Fruit fly (Drosophila melanogaster): Measurements from ENCODE around the gene Pex19.

Pex19 gene

dm6 chr2L:12044613-12045350 lies 46.8 kb upstream of the Pex19 start, which contains the start of gene CG6785 (continued):
- TF ChIP-seq CG18599 (GFP tag; optimal IDR thresholded peaks at IDR 0.05) (peak; percentile 90), dysf (GFP tag; IDR thresholded peaks at IDR 0.05) (peak; percentile 41; the same call in 1 of the 3 replicates), Hmr (GFP tag; optimal IDR thresholded peaks at IDR 0.05) (peak; percentile 90), danr (GFP tag; IDR thresholded peaks at IDR 0.05) (no peak), Nf-YA (GFP tag; IDR thresholded peaks at IDR 0.05) (no peak; the same call in 1 of the 2 replicates), CG31441 (GFP tag; IDR thresholded peaks at IDR 0.05) (peak; percentile 66), CG2120 (GFP tag; optimal IDR thresholded peaks at IDR 0.05) (peak; percentile 71), Hey (tag; optimal IDR thresholded peaks at IDR 0.05) (peak; percentile 86), Oaz (GFP tag; IDR thresholded peaks at IDR 0.05) (no peak), CG34422 (GFP tag; IDR thresholded peaks at IDR 0.05) (peak; percentile 50; the same call in 1 of the 3 replicates), stc (GFP tag; IDR thresholded peaks at IDR 0.05) (peak; percentile 42; the same call in 1 of the 2 replicates), esg (GFP tag; conservative IDR thresholded peaks at IDR 0.05) (no peak), CG8089 (GFP tag; optimal IDR thresholded peaks at IDR 0.05) (peak; percentile 88), Rfx (GFP tag; IDR thresholded peaks at IDR 0.05) (peak; percentile 42; the same call in 1 of the 2 replicates), CG12236 (GFP tag; optimal IDR thresholded peaks at IDR 0.05) (peak; percentile 94), CG9727 (GFP tag; optimal IDR thresholded peaks at IDR 0.05) (peak; percentile 78), CG3065 (GFP tag; optimal IDR thresholded peaks at IDR 0.05) (peak; percentile 50), bsh (GFP tag; optimal IDR thresholded peaks at IDR 0.05) (peak; percentile 73 to 89), CG17568 (GFP tag; optimal IDR thresholded peaks at IDR 0.05) (peak; percentile 96), vfl (GFP tag; optimal IDR thresholded peaks at IDR 0.05) (peak; percentile 31), pzg (GFP tag; optimal IDR thresholded peaks at IDR 0.05) (peak; percentile 7), CG4424 (GFP tag; optimal IDR thresholded peaks at IDR 0.05) (peak; percentile 67), CG31224 (GFP tag; IDR thresholded peaks at IDR 0.05) (no peak), CG11695 (GFP tag; IDR thresholded peaks at IDR 0.05) (peak; percentile 71), Side (GFP tag; optimal IDR thresholded peaks at IDR 0.05) (peak; percentile 72), CG11560 (tag; IDR thresholded peaks at IDR 0.05) (no peak), zfh1 (GFP tag; IDR thresholded peaks at IDR 0.05) (0 out of 3 replicates have a peak, but pooled peaks have one; percentile 34), CG10274 (GFP tag; optimal IDR thresholded peaks at IDR 0.05) (peak; percentile 48), CG8281 (tag; optimal IDR thresholded peaks at IDR 0.05) (peak; percentile 69), ranshi (GFP tag; IDR thresholded peaks at IDR 0.05) (peak; percentile 67; the same call in 1 of the 2 replicates), CG4854 (GFP tag; optimal IDR thresholded peaks at IDR 0.05) (peak; percentile 83), CG18262 (tag; optimal IDR thresholded peaks at IDR 0.05) (peak; percentile 71), slou (GFP tag; optimal IDR thresholded peaks at IDR 0.05) (peak; percentile 26), zen2 (GFP tag; IDR thresholded peaks at IDR 0.05; ENCODE audit: partially characterized antibody) (no peak), corto (GFP tag; optimal IDR thresholded peaks at IDR 0.05) (peak; percentile 69), insv (GFP tag; optimal IDR thresholded peaks at IDR 0.05) (peak in 1 of 2 experiments; percentile 77), CG13296 (GFP tag; optimal IDR thresholded peaks at IDR 0.05) (peak; percentile 87), CG4282 (GFP tag; optimal IDR thresholded peaks at IDR 0.05) (peak; percentile 64), MTF-1 (GFP tag; optimal IDR thresholded peaks at IDR 0.05; ENCODE audit: borderline replicate concordance) (peak; percentile 92), CG34376 (GFP tag; optimal IDR thresholded peaks at IDR 0.05) (peak; percentile 91), CG9609 (GFP tag; optimal IDR thresholded peaks at IDR 0.05) (peak; percentile 52), chm (GFP tag; IDR thresholded peaks at IDR 0.05) (peak; percentile 88), NfI (GFP tag; optimal IDR thresholded peaks at IDR 0.05) (peak; percentile 67), CG9437 (GFP tag; optimal IDR thresholded peaks at IDR 0.05) (peak; percentile 25), CG18011 (GFP tag; optimal IDR thresholded peaks at IDR 0.05) (peak; percentile 63), unc-4 (GFP tag; IDR thresholded peaks at IDR 0.05; ENCODE audit: partially characterized antibody) (0 out of 2 replicates have a peak, but pooled peaks have one; percentile 17), CG43689 (GFP tag; IDR thresholded peaks at IDR 0.05) (no peak), CG1647 (GFP tag; optimal IDR thresholded peaks at IDR 0.05) (peak; percentile 75)

Data from whole organism, embryonic.